Fruit fly (Drosophila melanogaster) whole organism, pupa: ENCODE results near the gene Acsx3.

ENCODE experiments used
- CG10348 ChIP-seq: fragments of 200-800 bp; sonication (Bioruptor generic); IDR thresholded peaks from 2 replicates; pipeline ENCODE4 v1.3.6; 2022; ENCODE audit warnings: missing biosample characterization, missing genetic modification characterization
- CG12605 ChIP-seq: fragments of 200-800 bp; sonication (Bioruptor generic); IDR thresholded peaks from 2 replicates; pipeline ENCODE4 v1.3.6; 2022; ENCODE audit warnings: missing biosample characterization, missing genetic modification characterization
- CG13204 ChIP-seq: fragments of 200-800 bp; sonication (Bioruptor generic); optimal IDR thresholded peaks from 2 replicates; lab custom pipeline; 2018; ENCODE audit warnings: missing biosample characterization, mild to moderate bottlenecking, missing genetic modification characterization, moderate library complexity
- CG14655 ChIP-seq: fragments of 200-800 bp; sonication (Bioruptor generic); optimal IDR thresholded peaks from 3 replicates; lab custom pipeline; 2017; ENCODE audit warnings: mild to moderate bottlenecking, missing biosample characterization, missing genetic modification reagents, missing genetic modification characterization
- CG15710 ChIP-seq: fragments of 200-800 bp; sonication (Bioruptor generic); optimal IDR thresholded peaks from 2 replicates; lab custom pipeline; 2018; ENCODE audit warnings: missing biosample characterization, mild to moderate bottlenecking, missing genetic modification characterization, moderate library complexity
- CG17806 ChIP-seq: fragments of 200-800 bp; sonication (Bioruptor generic); optimal IDR thresholded peaks from 2 replicates; lab custom pipeline; 2018; ENCODE audit warnings: missing biosample characterization, mild to moderate bottlenecking, missing genetic modification characterization, moderate library complexity
- CG32121 ChIP-seq: fragments of 200-800 bp; sonication (Bioruptor generic); IDR thresholded peaks from 2 replicates; pipeline ENCODE4 v1.3.6; 2022; ENCODE audit warnings: missing biosample characterization, missing genetic modification characterization
- CG34367 ChIP-seq: fragments of 200-800 bp; sonication (Bioruptor generic); optimal IDR thresholded peaks from 2 replicates; lab custom pipeline; 2018; ENCODE audit warnings: missing biosample characterization, mild to moderate bottlenecking, missing genetic modification characterization
- CG4496 ChIP-seq: fragments of 200-800 bp; sonication (Bioruptor generic); IDR thresholded peaks from 3 replicates; pipeline ENCODE4 v1.3.6; 2022; ENCODE audit warnings: missing biosample characterization, missing genetic modification characterization
- CG8159 ChIP-seq: fragments of 200-800 bp; sonication (Bioruptor generic); optimal IDR thresholded peaks from 3 replicates; lab custom pipeline; 2018; ENCODE audit warnings: missing biosample characterization, mild to moderate bottlenecking, missing genetic modification characterization, moderate library complexity
- CG8301 ChIP-seq: fragments of 200-800 bp; sonication (Bioruptor generic); optimal IDR thresholded peaks from 2 replicates; lab custom pipeline; 2018; ENCODE audit warnings: missing biosample characterization, mild to moderate bottlenecking, missing genetic modification characterization
- CG9948 ChIP-seq: fragments of 200-800 bp; sonication (Bioruptor generic); optimal IDR thresholded peaks from 2 replicates; lab custom pipeline; 2018; ENCODE audit warnings: missing biosample characterization, mild to moderate bottlenecking, missing genetic modification characterization, moderate library complexity
- D1 ChIP-seq: fragments of 200-800 bp; sonication (Bioruptor generic); optimal IDR thresholded peaks from 2 replicates; lab custom pipeline; 2018; ENCODE audit warnings: missing biosample characterization, mild to moderate bottlenecking, missing genetic modification characterization, moderate library complexity
- EcR ChIP-seq: fragments of 200-800 bp; sonication (Bioruptor generic); optimal IDR thresholded peaks from 3 replicates; lab custom pipeline; 2019; ENCODE audit warnings: missing biosample characterization, missing genetic modification characterization, mild to moderate bottlenecking, moderate library complexity, missing genetic modification reagents
- Ets98B ChIP-seq: fragments of 200-800 bp; sonication (Bioruptor generic); IDR thresholded peaks from 2 replicates; pipeline ENCODE4 v1.3.6; 2022; ENCODE audit warnings: missing biosample characterization, missing genetic modification characterization
- Pif1A ChIP-seq: fragments of 200-800 bp; sonication (Bioruptor generic); optimal IDR thresholded peaks from 3 replicates; lab custom pipeline; 2016; ENCODE audit warnings: missing biosample characterization, missing genetic modification characterization
- Pif1B ChIP-seq: fragments of 200-800 bp; sonication (Bioruptor generic); optimal IDR thresholded peaks from 3 replicates; lab custom pipeline; 2016; ENCODE audit warnings: missing biosample characterization, missing genetic modification characterization
- Snoo ChIP-seq: fragments of 200-800 bp; sonication (Bioruptor generic); optimal IDR thresholded peaks from 3 replicates; lab custom pipeline; 2017; ENCODE audit warnings: missing biosample characterization, mild to moderate bottlenecking, missing genetic modification characterization, inconsistent platforms
- fd96Ca ChIP-seq: fragments of 200-800 bp; sonication (Bioruptor generic); IDR thresholded peaks from 3 replicates; pipeline ENCODE4 v1.3.6; 2022; ENCODE audit warnings: missing biosample characterization, missing genetic modification characterization
- gl ChIP-seq: fragments of 200-800 bp; sonication (Bioruptor generic); optimal IDR thresholded peaks from 2 replicates; lab custom pipeline; 2018; ENCODE audit warnings: missing biosample characterization, mild to moderate bottlenecking, missing genetic modification characterization
- rn ChIP-seq: fragments of 200-800 bp; sonication (Bioruptor generic); IDR thresholded peaks from 2 replicates; pipeline ENCODE4 v1.3.6; 2022; ENCODE audit warnings: missing biosample characterization, missing genetic modification characterization

Acsx3 gene

dm6 chr3R:19795332-19795731 is 14.3 kb downstream of the Acsx3 start:
- no peak for TF ChIP-seq CG13204 (GFP tag; lab: Kevin White, UChicago)
- no peak for TF ChIP-seq D1 (tag; lab: Kevin White, UChicago)
- TF ChIP-seq Ets98B = no peak
- no peak for TF ChIP-seq CG4496 (GFP tag; lab: Robert Waterston, UW)
- no peak for TF ChIP-seq CG15710 (tag; lab: Kevin White, UChicago)
- TF ChIP-seq CG9948 (tag; lab: Kevin White, UChicago) = no peak
- no peak for TF ChIP-seq CG10348 (GFP tag; lab: Robert Waterston, UW)
- TF ChIP-seq Snoo (tag; lab: Kevin White, UChicago) = no peak
- TF ChIP-seq Pif1A (GFP tag; lab: Kevin White, UChicago) = no peak
- TF ChIP-seq CG12605 (GFP tag; lab: Robert Waterston, UW) = no peak
- TF ChIP-seq rn (GFP tag; lab: Robert Waterston, UW) = no peak
- no peak for TF ChIP-seq gl (tag; lab: Kevin White, UChicago)
- TF ChIP-seq CG17806 = no peak
- no peak for TF ChIP-seq fd96Ca (GFP tag; lab: Robert Waterston, UW)
- TF ChIP-seq CG8301 = no peak
- no peak for TF ChIP-seq EcR (GFP tag; lab: Kevin White, UChicago)
- TF ChIP-seq CG34367 (tag; lab: Kevin White, UChicago) = no peak
- no peak for TF ChIP-seq CG32121 (GFP tag; lab: Robert Waterston, UW)
- TF ChIP-seq CG14655 = no peak
- no peak for TF ChIP-seq CG8159 (tag; lab: Kevin White, UChicago)
- TF ChIP-seq, all 21 proteins: peak for 0

- TF ChIP-seq fd96Ca (GFP tag; lab: Robert Waterston, UW) = no peak
- TF ChIP-seq EcR (GFP tag; lab: Kevin White, UChicago) = no peak
- TF ChIP-seq gl (tag; lab: Kevin White, UChicago) = no peak
- no peak for TF ChIP-seq D1 (tag; lab: Kevin White, UChicago)
- TF ChIP-seq CG32121 (GFP tag; lab: Robert Waterston, UW) = no peak
- no peak for TF ChIP-seq CG10348 (GFP tag; lab: Robert Waterston, UW)
- no peak for TF ChIP-seq CG34367 (tag; lab: Kevin White, UChicago)
- no peak for TF ChIP-seq Pif1B
- no peak for TF ChIP-seq Ets98B
- no peak for TF ChIP-seq CG14655
- TF ChIP-seq Pif1A (GFP tag; lab: Kevin White, UChicago) = no peak
- no peak for TF ChIP-seq CG17806
- no peak for TF ChIP-seq CG15710 (tag; lab: Kevin White, UChicago)
- no peak for TF ChIP-seq CG13204 (GFP tag; lab: Kevin White, UChicago)
- no peak for TF ChIP-seq CG8301
- TF ChIP-seq CG9948 (tag; lab: Kevin White, UChicago) = no peak
- no peak for TF ChIP-seq rn (GFP tag; lab: Robert Waterston, UW)
- no peak for TF ChIP-seq CG12605 (GFP tag; lab: Robert Waterston, UW)
- no peak for TF ChIP-seq Snoo (tag; lab: Kevin White, UChicago)
- TF ChIP-seq CG4496 (GFP tag; lab: Robert Waterston, UW) = no peak
- TF ChIP-seq, all 21 proteins: peak for 0
Observed at dm6 chr3R:19796835-19797234, 15.8 kb downstream of the Acsx3 start.

- TF ChIP-seq Pif1B = no peak
- no peak for TF ChIP-seq CG8301
- no peak for TF ChIP-seq D1 (tag; lab: Kevin White, UChicago)
- no peak for TF ChIP-seq gl (tag; lab: Kevin White, UChicago)
- no peak for TF ChIP-seq CG13204 (GFP tag; lab: Kevin White, UChicago)
- TF ChIP-seq CG34367 (tag; lab: Kevin White, UChicago) = no peak
- TF ChIP-seq Pif1A (GFP tag; lab: Kevin White, UChicago) = no peak
- no peak for TF ChIP-seq EcR (GFP tag; lab: Kevin White, UChicago)
- no peak for TF ChIP-seq CG9948 (tag; lab: Kevin White, UChicago)
- no peak for TF ChIP-seq CG4496 (GFP tag; lab: Robert Waterston, UW)
- no peak for TF ChIP-seq CG12605 (GFP tag; lab: Robert Waterston, UW)
- TF ChIP-seq CG17806 = no peak
- TF ChIP-seq Ets98B = no peak
- no peak for TF ChIP-seq CG8159 (tag; lab: Kevin White, UChicago)
- no peak for TF ChIP-seq CG14655
Observed at dm6 chr3R:19799614-19800013, 18.6 kb downstream of the Acsx3 start.

- TF ChIP-seq EcR (GFP tag; lab: Kevin White, UChicago) = no peak
- peak; percentile 9 for TF ChIP-seq CG8159 (tag; lab: Kevin White, UChicago)
- TF ChIP-seq CG17806 = no peak
Observed at dm6 chr3R:19801752-19802151, 20.7 kb downstream of the Acsx3 start.

- TF ChIP-seq CG12605 (GFP tag; lab: Robert Waterston, UW) (peak; percentile 15; the same call in 1 of the 2 replicates), D1 (tag; lab: Kevin White, UChicago) (peak; percentile 2), Ets98B (no peak), CG15710 (tag; lab: Kevin White, UChicago) (no peak), EcR (GFP tag; lab: Kevin White, UChicago) (peak; percentile 44)
Observed at dm6 chr3R:19802508-19802907, 21.5 kb downstream of the Acsx3 start.

dm6 chr3R:19803539-19803938 is 22.5 kb downstream of the Acsx3 start:
- TF ChIP-seq CG4496 (GFP tag; lab: Robert Waterston, UW) (no peak), rn (GFP tag; lab: Robert Waterston, UW) (no peak), CG8159 (tag; lab: Kevin White, UChicago) (no peak), Pif1B (no peak), fd96Ca (GFP tag; lab: Robert Waterston, UW) (no peak), Pif1A (GFP tag; lab: Kevin White, UChicago) (no peak), D1 (tag; lab: Kevin White, UChicago) (no peak), gl (tag; lab: Kevin White, UChicago) (no peak), CG13204 (GFP tag; lab: Kevin White, UChicago) (no peak), CG15710 (tag; lab: Kevin White, UChicago) (no peak), CG14655 (no peak), Ets98B (no peak), CG9948 (tag; lab: Kevin White, UChicago) (no peak), Snoo (tag; lab: Kevin White, UChicago) (no peak), CG8301 (no peak), CG12605 (GFP tag; lab: Robert Waterston, UW) (no peak), CG17806 (no peak), CG34367 (tag; lab: Kevin White, UChicago) (no peak)
